Worm (Caenorhabditis elegans) whole organism, L4 larva: ENCODE data around the gene sre-52.

Source experiments
- F10B5.3 ChIP-seq: sonication (generic microtip); optimal IDR thresholded peaks from 2 replicates; lab custom pipeline; 2016; ENCODE audit warnings: mild to moderate bottlenecking, missing genetic modification characterization, missing compliant biosample characterization
- F37D6.2 ChIP-seq: sonication (generic microtip); optimal IDR thresholded peaks from 2 replicates; lab custom pipeline; 2016; ENCODE audit warnings: mild to moderate bottlenecking, missing genetic modification characterization, missing compliant biosample characterization
- R02D3.7 ChIP-seq: fragments of 150-350 bp; sonication (generic microtip); optimal IDR thresholded peaks from 3 replicates; lab custom pipeline; 2014; ENCODE audit warnings: missing biosample characterization, missing genetic modification characterization
- Y5F2A.4 ChIP-seq: fragments of 200-800 bp; sonication (Bioruptor generic); optimal IDR thresholded peaks from 2 replicates; lab custom pipeline; 2018; ENCODE audit warnings: mild to moderate bottlenecking, missing genetic modification characterization, missing compliant biosample characterization
- Y75B8A.6 ChIP-seq: fragments of 200-800 bp; sonication (Bioruptor generic); IDR thresholded peaks from 2 replicates; pipeline ENCODE4 v1.3.6; 2022; ENCODE audit warnings: missing genetic modification reagents, missing genetic modification characterization, missing compliant biosample characterization
- ZK546.5 ChIP-seq, 2 experiments: sonication (generic microtip); optimal IDR thresholded peaks; 2 replicates each; lab custom pipeline; 2017; ENCODE audit warnings: missing biosample characterization in 2 of 2, missing genetic modification characterization in 2 of 2
- aha-1 ChIP-seq: fragments of 150-350 bp; peaks from one replicate; lab custom pipeline; 2014; ENCODE audit warnings: missing biosample characterization, missing genetic modification characterization
- ceh-20 ChIP-seq: fragments of 200-800 bp; sonication (Bioruptor generic); IDR thresholded peaks from 2 replicates; pipeline ENCODE4 v1.3.6; 2022; ENCODE audit warnings: missing genetic modification reagents, missing genetic modification characterization, missing compliant biosample characterization
- ceh-28 ChIP-seq: fragments of 150-350 bp; optimal IDR thresholded peaks from 2 replicates; lab custom pipeline; 2014; ENCODE audit warnings: missing biosample characterization, missing genetic modification reagents, missing genetic modification characterization
- ceh-62 ChIP-seq: sonication (generic microtip); optimal IDR thresholded peaks from 2 replicates; lab custom pipeline; 2017; ENCODE audit warnings: missing biosample characterization, missing genetic modification characterization
- daf-16 ChIP-seq, 3 experiments: sonication (generic microtip); optimal IDR thresholded peaks; 2 replicates each; lab custom pipeline; 2016 to 2017; ENCODE audit warnings: missing genetic modification characterization in 3 of 3, missing genetic modification reagents in 3 of 3, mild to moderate bottlenecking in 2 of 3, missing compliant biosample characterization in 2 of 3, missing biosample characterization in 1 of 3, moderate library complexity in 1 of 3
- daf-19 ChIP-seq: fragments of 200-800 bp; sonication (Bioruptor generic); conservative IDR thresholded peaks from 2 replicates; pipeline ENCODE4 v1.3.6; 2022; ENCODE audit warnings: missing genetic modification characterization, missing compliant biosample characterization
- dmd-8 ChIP-seq: fragments of 200-800 bp; sonication (Bioruptor generic); IDR thresholded peaks from 2 replicates; pipeline ENCODE4 v1.3.6; 2022; ENCODE audit warnings: missing genetic modification characterization, missing compliant biosample characterization
- duxl-1 ChIP-seq: sonication (generic microtip); optimal IDR thresholded peaks from 2 replicates; lab custom pipeline; 2016; ENCODE audit warnings: mild to moderate bottlenecking, missing genetic modification characterization, moderate library complexity, missing compliant biosample characterization; ENCODE audit not compliant: poor library complexity
- egl-27 ChIP-seq: sonication (generic microtip); optimal IDR thresholded peaks from 3 replicates; lab custom pipeline; 2017; ENCODE audit warnings: missing biosample characterization, missing genetic modification reagents, missing genetic modification characterization
- fkh-10 ChIP-seq: fragments of 150-350 bp; optimal IDR thresholded peaks from 2 replicates; lab custom pipeline; 2014; ENCODE audit warnings: missing biosample characterization, missing genetic modification reagents, missing genetic modification characterization
- hlh-30 ChIP-seq: sonication (generic microtip); optimal IDR thresholded peaks from 2 replicates; lab custom pipeline; 2017; ENCODE audit warnings: antibody characterized with exemption, mild to moderate bottlenecking, missing genetic modification characterization, missing compliant biosample characterization; ENCODE audit not compliant: insufficient read depth
- hmg-1.1 ChIP-seq: fragments of 200-800 bp; sonication (Bioruptor generic); IDR thresholded peaks from 2 replicates; pipeline ENCODE4 v1.3.6; 2022; ENCODE audit warnings: missing genetic modification reagents, missing genetic modification characterization, missing compliant biosample characterization
- jun-1 ChIP-seq: fragments of 150-350 bp; optimal IDR thresholded peaks from 2 replicates; lab custom pipeline; 2014; ENCODE audit warnings: missing biosample characterization, missing genetic modification reagents, missing genetic modification characterization
- lin-1 ChIP-seq: fragments of 200-800 bp; sonication (Bioruptor generic); IDR thresholded peaks from 2 replicates; pipeline ENCODE4 v1.3.6; 2022; ENCODE audit warnings: missing genetic modification reagents, missing genetic modification characterization, missing compliant biosample characterization
- lin-38 ChIP-seq: fragments of 200-800 bp; sonication (Bioruptor generic); IDR thresholded peaks from 2 replicates; pipeline ENCODE4 v1.3.6; 2022; ENCODE audit warnings: missing genetic modification reagents, missing genetic modification characterization, missing compliant biosample characterization
- lsy-2 ChIP-seq, 2 experiments: fragments of 150-350 bp in 1 of 2; sonication (generic microtip) in 1 of 2; optimal IDR thresholded peaks; 2 replicates each; lab custom pipeline; 2014 to 2017; ENCODE audit warnings: missing biosample characterization in 2 of 2, missing genetic modification characterization in 2 of 2
- mdl-1 ChIP-seq, 2 experiments: fragments of 150-350 bp in 1 of 2; sonication (generic microtip) in 1 of 2; optimal IDR thresholded peaks; 2 replicates each; lab custom pipeline; 2014 to 2017; ENCODE audit warnings: missing biosample characterization in 2 of 2, missing genetic modification characterization in 2 of 2
- mep-1 ChIP-seq: fragments of 150-350 bp; sonication (generic microtip); optimal IDR thresholded peaks from 3 replicates; lab custom pipeline; 2014; ENCODE audit warnings: missing biosample characterization, missing genetic modification characterization
- mes-2 ChIP-seq: sonication (generic microtip); optimal IDR thresholded peaks from 2 replicates; lab custom pipeline; 2016; ENCODE audit warnings: missing genotype, mild to moderate bottlenecking, missing genetic modification characterization, missing compliant biosample characterization; ENCODE audit not compliant: poor library complexity, severe bottlenecking
- nhr-102 ChIP-seq: sonication (generic microtip); optimal IDR thresholded peaks from 2 replicates; lab custom pipeline; 2016; ENCODE audit warnings: mild to moderate bottlenecking, missing genetic modification characterization, moderate library complexity, missing compliant biosample characterization
- nhr-11 ChIP-seq: fragments of 150-350 bp; optimal IDR thresholded peaks from 2 replicates; lab custom pipeline; 2014; ENCODE audit warnings: missing biosample characterization, missing genetic modification characterization
- nhr-237 ChIP-seq: sonication (generic microtip); optimal IDR thresholded peaks from 2 replicates; lab custom pipeline; 2017; ENCODE audit warnings: missing biosample characterization, missing genetic modification characterization
- nhr-48 ChIP-seq: sonication (generic microtip); optimal IDR thresholded peaks from 2 replicates; lab custom pipeline; 2016; ENCODE audit warnings: mild to moderate bottlenecking, missing genetic modification characterization, missing compliant biosample characterization
- nhr-6 ChIP-seq: fragments of 150-350 bp; optimal IDR thresholded peaks from 2 replicates; lab custom pipeline; 2014; ENCODE audit warnings: missing biosample characterization, missing genetic modification characterization
- rbr-2 ChIP-seq: sonication (generic microtip); optimal IDR thresholded peaks from 2 replicates; lab custom pipeline; 2016; ENCODE audit warnings: missing genotype, missing genetic modification characterization, missing compliant biosample characterization
- sdz-12 ChIP-seq: fragments of 200-800 bp; sonication (Bioruptor generic); optimal IDR thresholded peaks from 2 replicates; lab custom pipeline; 2018; ENCODE audit warnings: mild to moderate bottlenecking, missing genetic modification characterization, missing compliant biosample characterization
- skn-1 ChIP-seq: fragments of 150-350 bp; optimal IDR thresholded peaks from 2 replicates; lab custom pipeline; 2014; ENCODE audit warnings: missing biosample characterization, missing genetic modification characterization
- snpc-4 ChIP-seq: fragments of 150-350 bp; optimal IDR thresholded peaks from 2 replicates; lab custom pipeline; 2014; ENCODE audit warnings: missing biosample characterization, missing genetic modification characterization
- tag-97 ChIP-seq: fragments of 200-800 bp; sonication (Bioruptor generic); IDR thresholded peaks from 2 replicates; pipeline ENCODE4 v1.3.6; 2022; ENCODE audit warnings: missing genetic modification characterization, missing compliant biosample characterization
- unc-39 ChIP-seq: sonication (generic microtip); optimal IDR thresholded peaks from 2 replicates; lab custom pipeline; 2017; ENCODE audit warnings: missing biosample characterization, missing genetic modification characterization
- unc-62 ChIP-seq, 3 experiments: fragments of 150-350 bp in 1 of 3; sonication (generic microtip); optimal IDR thresholded peaks in 2 of 3; peaks in 1 of 3; 1 replicate in 1 of 3; 2 replicates in 2 of 3; lab custom pipeline; 2014 to 2017; ENCODE audit warnings: missing biosample characterization in 3 of 3, missing genetic modification characterization in 3 of 3, missing genetic modification reagents in 3 of 3, missing genotype in 1 of 3
- vab-7 ChIP-seq: fragments of 200-800 bp; sonication (Bioruptor generic); IDR thresholded peaks from 2 replicates; pipeline ENCODE4 v1.3.6; 2022; ENCODE audit warnings: missing genetic modification reagents, missing genetic modification characterization, missing compliant biosample characterization
- zfp-2 ChIP-seq: sonication (generic microtip); optimal IDR thresholded peaks from 2 replicates; lab custom pipeline; 2016; ENCODE audit warnings: mild to moderate bottlenecking, missing genetic modification characterization, missing compliant biosample characterization
- zip-2 ChIP-seq: fragments of 150-350 bp; optimal IDR thresholded peaks from 2 replicates; lab custom pipeline; 2014; ENCODE audit warnings: missing biosample characterization, missing genetic modification characterization
- ztf-11 ChIP-seq: fragments of 150-350 bp; optimal IDR thresholded peaks from 2 replicates; lab custom pipeline; 2014; ENCODE audit warnings: missing biosample characterization, missing genetic modification characterization

Gene sre-52

ce11 chrII:12373921-12374320, 38.4 kb downstream of the sre-52 start:
- TF ChIP-seq lsy-2 (tag; optimal IDR thresholded peaks at IDR 0.05; lab: Kevin White, UChicago) (peak in 1 of 2 experiments; percentile 16), rbr-2 (no peak), ztf-11 (tag; lab: Kevin White, UChicago) (no peak), vab-7 (GFP tag; lab: Robert Waterston, UW) (peak; percentile 28; the same call in 1 of the 2 replicates), aha-1 (tag; lab: Kevin White, UChicago) (peak; percentile 92), nhr-48 (tag; lab: Kevin White, UChicago) (no peak), unc-62 (GFP tag; optimal IDR thresholded peaks at IDR 0.05 in 1 of 2; lab: Kevin White, UChicago) (peak in 1 of 2 experiments; percentile 98), unc-62 (tag; optimal IDR thresholded peaks at IDR 0.05; lab: Kevin White, UChicago) (no peak), fkh-10 (GFP tag; lab: Kevin White, UChicago) (peak; percentile 55), sdz-12 (GFP tag; lab: Kevin White, UChicago) (no peak), ZK546.5 (tag; optimal IDR thresholded peaks at IDR 0.05; lab: Kevin White, UChicago) (no peak), hmg-1.1 (GFP tag; lab: Robert Waterston, UW) (0 out of 2 replicates have a peak, but pooled peaks have one; percentile 14), ceh-62 (tag; lab: Kevin White, UChicago) (no peak)

- TF ChIP-seq lin-38 (GFP tag; lab: Robert Waterston, UW) (no peak), daf-19 (GFP tag; lab: Robert Waterston, UW) (no peak), F10B5.3 (tag; lab: Kevin White, UChicago) (no peak), lsy-2 (tag; optimal IDR thresholded peaks at IDR 0.05; lab: Kevin White, UChicago) (peak in 1 of 2 experiments; percentile 8), mep-1 (peak; percentile 35), ztf-11 (tag; lab: Kevin White, UChicago) (no peak), duxl-1 (tag; lab: Kevin White, UChicago) (no peak), unc-62 (GFP tag; optimal IDR thresholded peaks at IDR 0.05 in 1 of 2; lab: Kevin White, UChicago) (no peak), unc-62 (tag; optimal IDR thresholded peaks at IDR 0.05; lab: Kevin White, UChicago) (no peak), daf-16 (GFP tag; optimal IDR thresholded peaks at IDR 0.05; lab: Kevin White, UChicago) (peak in 1 of 2 experiments; percentile 65), daf-16 (tag; optimal IDR thresholded peaks at IDR 0.05; lab: Kevin White, UChicago) (peak; percentile 66), lin-1 (GFP tag; lab: Robert Waterston, UW) (no peak), nhr-237 (no peak), mes-2 (tag; lab: Kevin White, UChicago) (peak; percentile 33), tag-97 (GFP tag; lab: Robert Waterston, UW) (no peak), vab-7 (GFP tag; lab: Robert Waterston, UW) (no peak), nhr-6 (tag; lab: Kevin White, UChicago) (peak; percentile 35), hlh-30 (tag; lab: Kevin White, UChicago) (peak; percentile 53), rbr-2 (peak; percentile 42), dmd-8 (GFP tag; lab: Robert Waterston, UW) (no peak), snpc-4 (no peak), jun-1 (tag; lab: Kevin White, UChicago) (no peak), Y75B8A.6 (GFP tag; lab: Robert Waterston, UW) (no peak), mdl-1 (tag; optimal IDR thresholded peaks at IDR 0.05; lab: Kevin White, UChicago) (peak in 1 of 2 experiments; percentile 23), nhr-11 (tag; lab: Kevin White, UChicago) (peak; percentile 18), Y5F2A.4 (no peak)
- TF ChIP-seq, all 104 proteins: peak for 9
Observed at ce11 chrII:12378793-12379192, 43.3 kb downstream of the sre-52 start.

ce11 chrII:12379430-12379829, 43.9 kb downstream of the sre-52 start, which contains the start of gene marc-5:
TSS of gene marc-5 (minus strand) at chrII:12379530.
- TF ChIP-seq unc-39 (tag; lab: Kevin White, UChicago), result no peak
- TF ChIP-seq nhr-237, result no peak
- no peak for TF ChIP-seq egl-27
- TF ChIP-seq nhr-102 (tag; lab: Kevin White, UChicago), result no peak
- no peak for TF ChIP-seq mdl-1 (tag; optimal IDR thresholded peaks at IDR 0.05; lab: Kevin White, UChicago)
- TF ChIP-seq skn-1, result no peak
- no peak for TF ChIP-seq ceh-20 (GFP tag; lab: Robert Waterston, UW)
- no peak for TF ChIP-seq zfp-2 (tag; lab: Kevin White, UChicago)
- TF ChIP-seq zip-2, result no peak
- TF ChIP-seq dmd-8 (GFP tag; lab: Robert Waterston, UW), result no peak
- TF ChIP-seq rbr-2, result no peak
- no peak for TF ChIP-seq lin-38 (GFP tag; lab: Robert Waterston, UW)
- TF ChIP-seq ceh-28 (tag; lab: Kevin White, UChicago), result no peak
- TF ChIP-seq mes-2 (tag; lab: Kevin White, UChicago), result no peak
- no peak for TF ChIP-seq R02D3.7 (tag; lab: Kevin White, UChicago)
- no peak for TF ChIP-seq F37D6.2 (tag; lab: Kevin White, UChicago)
